Fruit fly (Drosophila melanogaster) whole organism, pupa: Measurements from ENCODE around the gene CG1116.

ENCODE experiments used
- CG12605 ChIP-seq: fragments of 200-800 bp; sonication (Bioruptor generic); IDR thresholded peaks from 2 replicates; pipeline ENCODE4 v1.3.6; 2022; ENCODE audit warnings: missing biosample characterization, missing genetic modification characterization
- CG14655 ChIP-seq: fragments of 200-800 bp; sonication (Bioruptor generic); optimal IDR thresholded peaks from 3 replicates; lab custom pipeline; 2017; ENCODE audit warnings: mild to moderate bottlenecking, missing biosample characterization, missing genetic modification reagents, missing genetic modification characterization
- CG15710 ChIP-seq: fragments of 200-800 bp; sonication (Bioruptor generic); optimal IDR thresholded peaks from 2 replicates; lab custom pipeline; 2018; ENCODE audit warnings: missing biosample characterization, mild to moderate bottlenecking, missing genetic modification characterization, moderate library complexity
- CG17806 ChIP-seq: fragments of 200-800 bp; sonication (Bioruptor generic); optimal IDR thresholded peaks from 2 replicates; lab custom pipeline; 2018; ENCODE audit warnings: missing biosample characterization, mild to moderate bottlenecking, missing genetic modification characterization, moderate library complexity
- CG32121 ChIP-seq: fragments of 200-800 bp; sonication (Bioruptor generic); IDR thresholded peaks from 2 replicates; pipeline ENCODE4 v1.3.6; 2022; ENCODE audit warnings: missing biosample characterization, missing genetic modification characterization
- CG34367 ChIP-seq: fragments of 200-800 bp; sonication (Bioruptor generic); optimal IDR thresholded peaks from 2 replicates; lab custom pipeline; 2018; ENCODE audit warnings: missing biosample characterization, mild to moderate bottlenecking, missing genetic modification characterization
- CG8159 ChIP-seq: fragments of 200-800 bp; sonication (Bioruptor generic); optimal IDR thresholded peaks from 3 replicates; lab custom pipeline; 2018; ENCODE audit warnings: missing biosample characterization, mild to moderate bottlenecking, missing genetic modification characterization, moderate library complexity
- CG8301 ChIP-seq: fragments of 200-800 bp; sonication (Bioruptor generic); optimal IDR thresholded peaks from 2 replicates; lab custom pipeline; 2018; ENCODE audit warnings: missing biosample characterization, mild to moderate bottlenecking, missing genetic modification characterization
- CG9948 ChIP-seq: fragments of 200-800 bp; sonication (Bioruptor generic); optimal IDR thresholded peaks from 2 replicates; lab custom pipeline; 2018; ENCODE audit warnings: missing biosample characterization, mild to moderate bottlenecking, missing genetic modification characterization, moderate library complexity
- Ets98B ChIP-seq: fragments of 200-800 bp; sonication (Bioruptor generic); IDR thresholded peaks from 2 replicates; pipeline ENCODE4 v1.3.6; 2022; ENCODE audit warnings: missing biosample characterization, missing genetic modification characterization
- Pif1A ChIP-seq: fragments of 200-800 bp; sonication (Bioruptor generic); optimal IDR thresholded peaks from 3 replicates; lab custom pipeline; 2016; ENCODE audit warnings: missing biosample characterization, missing genetic modification characterization
- gl ChIP-seq: fragments of 200-800 bp; sonication (Bioruptor generic); optimal IDR thresholded peaks from 2 replicates; lab custom pipeline; 2018; ENCODE audit warnings: missing biosample characterization, mild to moderate bottlenecking, missing genetic modification characterization
- rn ChIP-seq: fragments of 200-800 bp; sonication (Bioruptor generic); IDR thresholded peaks from 2 replicates; pipeline ENCODE4 v1.3.6; 2022; ENCODE audit warnings: missing biosample characterization, missing genetic modification characterization

DNA sequence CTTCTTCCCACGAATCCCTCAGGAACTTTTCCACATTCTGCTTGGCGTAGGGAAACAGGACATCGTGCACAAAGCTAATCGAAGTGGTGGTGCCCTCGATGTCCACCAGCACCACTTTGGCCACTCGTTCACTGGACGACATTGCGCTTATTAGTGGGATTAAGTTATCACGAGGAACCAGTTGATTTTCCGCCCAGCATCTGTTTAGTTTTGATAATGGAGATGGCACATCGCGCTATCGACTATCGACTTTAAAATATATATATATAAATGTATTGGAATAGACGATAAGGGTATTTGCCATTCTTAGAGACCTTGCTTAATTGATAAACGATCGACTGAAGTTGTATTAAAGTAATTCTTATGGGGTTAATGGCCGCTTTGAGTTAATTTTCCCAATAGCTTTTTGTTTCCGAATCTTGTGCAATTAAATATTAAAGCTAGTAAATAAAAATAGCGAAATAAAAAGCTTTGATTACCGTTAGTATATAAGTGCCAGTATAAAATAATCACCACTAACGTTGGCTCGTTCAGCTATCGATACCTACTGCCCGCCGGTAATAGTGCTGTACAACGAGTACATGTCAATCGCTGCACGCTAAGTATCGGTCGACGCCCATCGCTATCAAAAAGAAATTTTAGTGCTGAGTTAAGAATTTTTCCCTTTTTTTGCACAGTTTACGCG, 37.1 kb downstream of the CG1116 start, which contains the start of the genes Enoph and Hph:
- TF ChIP-seq Pif1A (GFP tag; lab: Kevin White, UChicago): peak; percentile 31
- TF ChIP-seq CG8301 (tag; lab: Kevin White, UChicago): peak; percentile 50
- TF ChIP-seq gl: no peak
- no peak for TF ChIP-seq rn (GFP tag; lab: Robert Waterston, UW)
- TF ChIP-seq CG32121 (GFP tag; lab: Robert Waterston, UW): 0 out of 2 replicates have a peak, but pooled peaks have one; percentile 25
- TF ChIP-seq CG14655 (GFP tag; lab: Kevin White, UChicago): no peak
- TF ChIP-seq CG12605: 0 out of 2 replicates have a peak, but pooled peaks have one; percentile 9
- TF ChIP-seq Ets98B (GFP tag; lab: Robert Waterston, UW): no peak
- TF ChIP-seq CG9948 (tag; lab: Kevin White, UChicago): peak; percentile 46
- peak; percentile 63 for TF ChIP-seq CG8159
- TF ChIP-seq CG17806: peak; percentile 58
- peak; percentile 69 for TF ChIP-seq CG15710
- TF ChIP-seq CG34367 (tag; lab: Kevin White, UChicago): peak; percentile 52
